Worm (Caenorhabditis elegans): ENCODE data around the gene F54B11.9.

Gene F54B11.9

ce11 chrX:13583895-13584344, 21.4 kb upstream of the F54B11.9 start (continued):
- TF ChIP-seq lin-13 (GFP tag; optimal IDR thresholded peaks at IDR 0.05) (no peak), T26A8.4 (GFP tag; IDR thresholded peaks at IDR 0.05) (no peak; the same call in 1 of the 2 replicates)

ce11 chrX:13584725-13585371, 20.5 kb upstream of the F54B11.9 start, which contains the start of gene unc-84:
unc-84 (plus strand) TSS chrX:13584775.
- TF ChIP-seq duxl-1 (tag; optimal IDR thresholded peaks at IDR 0.05; ENCODE audit: poor library complexity), result no peak
- no peak for TF ChIP-seq fos-1 (tag; optimal IDR thresholded peaks at IDR 0.05)
- TF ChIP-seq snpc-1.2 (GFP tag; IDR thresholded peaks at IDR 0.05), result no peak
- no peak for TF ChIP-seq aha-1 (tag)
- TF ChIP-seq zip-11 (GFP tag; IDR thresholded peaks at IDR 0.05), result no peak
- TF ChIP-seq madf-9 (GFP tag; conservative IDR thresholded peaks at IDR 0.05), result no peak
- no peak for TF ChIP-seq mep-1 (tag; optimal IDR thresholded peaks at IDR 0.05)
- TF ChIP-seq hif-1 (tag; optimal IDR thresholded peaks at IDR 0.05), result peak in 1 of 2 experiments; percentile 24
- TF ChIP-seq mes-2 (tag; optimal IDR thresholded peaks at IDR 0.05; ENCODE audit: poor library complexity, severe bottlenecking), result peak; percentile 74
- no peak for TF ChIP-seq cey-2 (tag; optimal IDR thresholded peaks at IDR 0.05; ENCODE audit: borderline replicate concordance, insufficient read depth)
- TF ChIP-seq tag-97 (GFP tag; IDR thresholded peaks at IDR 0.05), result no peak
- TF ChIP-seq zag-1 (tag; optimal IDR thresholded peaks at IDR 0.05), result no peak
- TF ChIP-seq ces-1 (GFP tag; optimal IDR thresholded peaks at IDR 0.05), result no peak
- TF ChIP-seq dmd-6 (GFP tag; IDR thresholded peaks at IDR 0.05), result no peak
- TF ChIP-seq lin-1 (GFP tag; IDR thresholded peaks at IDR 0.05), result no peak
- no peak for TF ChIP-seq nhr-111 (GFP tag; optimal IDR thresholded peaks at IDR 0.05)
- TF ChIP-seq php-3 (GFP tag; IDR thresholded peaks at IDR 0.05), result no peak
- TF ChIP-seq vab-7 (GFP tag; IDR thresholded peaks at IDR 0.05), result no peak
- no peak for TF ChIP-seq attf-4 (tag; optimal IDR thresholded peaks at IDR 0.05)
- no peak for TF ChIP-seq lin-13 (GFP tag; optimal IDR thresholded peaks at IDR 0.05)
- TF ChIP-seq lin-38 (GFP tag; IDR thresholded peaks at IDR 0.05), result no peak
- TF ChIP-seq zfp-2 (tag; optimal IDR thresholded peaks at IDR 0.05), result no peak
- TF ChIP-seq hlh-11 (tag; optimal IDR thresholded peaks at IDR 0.05), result no peak
- no peak for TF ChIP-seq madf-5 (GFP tag; IDR thresholded peaks at IDR 0.05)
- no peak for TF ChIP-seq daf-16 (GFP tag; optimal IDR thresholded peaks at IDR 0.05)
- TF ChIP-seq daf-16 (tag; optimal IDR thresholded peaks at IDR 0.05), result peak; percentile 25
- TF ChIP-seq ama-1 (optimal IDR thresholded peaks at IDR 0.05), result no peak
- TF ChIP-seq dve-1 (tag; optimal IDR thresholded peaks at IDR 0.05; ENCODE audit: insufficient read depth), result no peak
- TF ChIP-seq lim-7 (GFP tag; IDR thresholded peaks at IDR 0.05), result no peak
- TF ChIP-seq dpl-1 (GFP tag; optimal IDR thresholded peaks at IDR 0.05), result peak; percentile 66
- TF ChIP-seq snpc-4 (tag; optimal IDR thresholded peaks at IDR 0.05), result no peak
- TF ChIP-seq daf-8 (GFP tag; IDR thresholded peaks at IDR 0.05), result no peak
- no peak for TF ChIP-seq ceh-32 (tag; optimal IDR thresholded peaks at IDR 0.05; ENCODE audit: poor library complexity)
- no peak for TF ChIP-seq F49E8.2 (tag; optimal IDR thresholded peaks at IDR 0.05; ENCODE audit: borderline replicate concordance)
- TF ChIP-seq unc-62 (GFP tag; optimal IDR thresholded peaks at IDR 0.05 in 1 of 2), result no peak
- no peak for TF ChIP-seq unc-62 (tag; optimal IDR thresholded peaks at IDR 0.05)
- TF ChIP-seq ceh-20 (GFP tag; IDR thresholded peaks at IDR 0.05), result no peak
- TF ChIP-seq Y75B8A.6 (GFP tag; IDR thresholded peaks at IDR 0.05), result no peak

- TF ChIP-seq aha-1 (tag) (no peak), unc-62 (GFP tag; optimal IDR thresholded peaks at IDR 0.05 in 1 of 2) (no peak), unc-62 (tag; optimal IDR thresholded peaks at IDR 0.05) (no peak), madf-9 (GFP tag; conservative IDR thresholded peaks at IDR 0.05) (no peak)
These were observed 15.6 kb upstream of the F54B11.9 start, which contains the start of gene col-9 for ce11 chrX:13589735-13590134. col-9 (plus strand) TSS chrX:13590035.

Measured in whole organism, L4 larva.